Fruit fly (Drosophila melanogaster) whole organism, embryonic: Measurements from ENCODE around the gene CG46463.

Source experiments
- Bdp1 ChIP-seq: fragments of 200-800 bp; sonication (Bioruptor generic); optimal IDR thresholded peaks from 3 replicates; lab custom pipeline; 2016; ENCODE audit warnings: missing biosample characterization, missing genetic modification characterization
- CG10366 ChIP-seq: fragments of 200-800 bp; sonication (Bioruptor generic); IDR thresholded peaks from 2 replicates; pipeline ENCODE4 v1.3.6; 2022; ENCODE audit warnings: missing biosample characterization, missing genetic modification characterization
- CG10543 ChIP-seq: fragments of 200-800 bp; sonication (Bioruptor generic); optimal IDR thresholded peaks from 3 replicates; lab custom pipeline; 2017; ENCODE audit warnings: missing biosample characterization, mild to moderate bottlenecking, missing genetic modification characterization, moderate library complexity
- CG11247 ChIP-seq: fragments of 200-800 bp; sonication (Bioruptor generic); IDR thresholded peaks from 2 replicates; pipeline ENCODE4 v1.3.6; 2022; ENCODE audit warnings: missing biosample characterization, missing genetic modification characterization
- CG11398 ChIP-seq: fragments of 200-800 bp; sonication (Bioruptor generic); optimal IDR thresholded peaks from 2 replicates; lab custom pipeline; 2016; ENCODE audit warnings: missing biosample characterization, missing genetic modification characterization
- CG11456 ChIP-seq: fragments of 200-800 bp; sonication (Bioruptor generic); IDR thresholded peaks from 3 replicates; pipeline ENCODE4 v1.3.6; 2022; ENCODE audit warnings: missing biosample characterization, missing genetic modification characterization
- CG13296 ChIP-seq: fragments of 200-800 bp; sonication (Bioruptor generic); optimal IDR thresholded peaks from 3 replicates; lab custom pipeline; 2018; ENCODE audit warnings: missing biosample characterization, mild to moderate bottlenecking, missing genetic modification characterization
- CG17912 ChIP-seq: fragments of 200-800 bp; sonication (Bioruptor generic); optimal IDR thresholded peaks from 2 replicates; lab custom pipeline; 2018; ENCODE audit warnings: missing biosample characterization, mild to moderate bottlenecking, missing genetic modification characterization
- CG2889 ChIP-seq: fragments of 200-800 bp; sonication (Bioruptor generic); IDR thresholded peaks from 3 replicates; pipeline ENCODE4 v1.3.6; 2022; ENCODE audit warnings: missing biosample characterization, missing genetic modification characterization
- CG30403 ChIP-seq: fragments of 200-800 bp; sonication (Bioruptor generic); optimal IDR thresholded peaks from 3 replicates; lab custom pipeline; 2016; ENCODE audit warnings: missing biosample characterization, missing genetic modification characterization
- CG3847 ChIP-seq: fragments of 200-800 bp; sonication (Bioruptor generic); IDR thresholded peaks from 2 replicates; pipeline ENCODE4 v1.3.6; 2022; ENCODE audit warnings: missing biosample characterization, missing genetic modification characterization
- CG6254 ChIP-seq: fragments of 200-800 bp; sonication (Bioruptor generic); optimal IDR thresholded peaks from 3 replicates; lab custom pipeline; 2017; ENCODE audit warnings: mild to moderate bottlenecking, missing biosample characterization, missing genetic modification reagents, missing genetic modification characterization
- CG6683 ChIP-seq: fragments of 200-800 bp; sonication (Bioruptor generic); optimal IDR thresholded peaks from 2 replicates; lab custom pipeline; 2017; ENCODE audit warnings: missing biosample characterization, mild to moderate bottlenecking, missing genetic modification characterization, missing genetic modification reagents
- CG6765 ChIP-seq: fragments of 200-800 bp; sonication (Bioruptor generic); optimal IDR thresholded peaks from 3 replicates; lab custom pipeline; 2017; ENCODE audit warnings: missing biosample characterization, mild to moderate bottlenecking, missing genetic modification characterization
- CG6791 ChIP-seq: fragments of 200-800 bp; sonication (Bioruptor generic); IDR thresholded peaks from 3 replicates; pipeline ENCODE4 v1.3.6; 2022; ENCODE audit warnings: missing biosample characterization, missing genetic modification characterization; ENCODE audit not compliant: partially characterized antibody
- CG7963 ChIP-seq: fragments of 200-800 bp; sonication (Bioruptor generic); IDR thresholded peaks from 3 replicates; pipeline ENCODE4 v1.3.6; 2022; ENCODE audit warnings: missing biosample characterization, missing genetic modification characterization; ENCODE audit not compliant: partially characterized antibody
- CHES-1-like ChIP-seq: fragments of 200-800 bp; sonication (Bioruptor generic); optimal IDR thresholded peaks from 2 replicates; lab custom pipeline; 2016; ENCODE audit warnings: missing biosample characterization, missing genetic modification characterization
- Dad ChIP-seq: fragments of 200-800 bp; sonication (Bioruptor generic); optimal IDR thresholded peaks from 3 replicates; lab custom pipeline; 2016; ENCODE audit warnings: missing biosample characterization, missing genetic modification characterization
- E2f2 ChIP-seq: fragments of 200-800 bp; sonication (Bioruptor generic); IDR thresholded peaks from 2 replicates; pipeline ENCODE4 v1.3.6; 2022; ENCODE audit warnings: missing biosample characterization, missing genetic modification characterization
- Ets65A ChIP-seq: fragments of 200-800 bp; sonication (Bioruptor generic); peaks from one replicate; lab custom pipeline; 2016; ENCODE audit warnings: missing biosample characterization, missing genetic modification characterization
- H15 ChIP-seq: fragments of 200-800 bp; sonication (Bioruptor generic); IDR thresholded peaks from 3 replicates; pipeline ENCODE4 v1.3.6; 2022; ENCODE audit warnings: missing biosample characterization, missing genetic modification characterization
- Hey ChIP-seq: fragments of 200-800 bp; sonication (Bioruptor generic); optimal IDR thresholded peaks from 3 replicates; lab custom pipeline; 2018; ENCODE audit warnings: missing biosample characterization, mild to moderate bottlenecking, missing genetic modification characterization
- Jarid2 ChIP-seq: fragments of 200-800 bp; sonication (Bioruptor generic); optimal IDR thresholded peaks from 3 replicates; lab custom pipeline; 2017; ENCODE audit warnings: mild to moderate bottlenecking, missing biosample characterization, missing genetic modification reagents, missing genetic modification characterization
- Lhr ChIP-seq: fragments of 200-800 bp; sonication (Bioruptor generic); optimal IDR thresholded peaks from 3 replicates; lab custom pipeline; 2017; ENCODE audit warnings: mild to moderate bottlenecking, missing biosample characterization, missing genetic modification reagents, missing genetic modification characterization
- Lim3 ChIP-seq: fragments of 200-800 bp; sonication (Bioruptor generic); IDR thresholded peaks from 2 replicates; pipeline ENCODE4 v1.3.6; 2022; ENCODE audit warnings: missing biosample characterization, missing genetic modification characterization
- NC2β ChIP-seq: fragments of 200-800 bp; sonication (Bioruptor generic); optimal IDR thresholded peaks from 2 replicates; lab custom pipeline; 2016; ENCODE audit warnings: missing biosample characterization, missing genetic modification characterization
- Nf-YC ChIP-seq: fragments of 200-800 bp; optimal IDR thresholded peaks from 3 replicates; lab custom pipeline; 2019; ENCODE audit warnings: missing biosample characterization, mild to moderate bottlenecking, missing genetic modification characterization, moderate library complexity
- Oaz ChIP-seq: fragments of 200-800 bp; sonication (Bioruptor generic); IDR thresholded peaks from 2 replicates; pipeline ENCODE4 v1.3.6; 2022; ENCODE audit warnings: missing biosample characterization, missing genetic modification characterization
- PHDP ChIP-seq: fragments of 200-800 bp; sonication (Bioruptor generic); optimal IDR thresholded peaks from 3 replicates; lab custom pipeline; 2018; ENCODE audit warnings: missing biosample characterization, mild to moderate bottlenecking, missing genetic modification characterization, moderate library complexity
- Ravus ChIP-seq: fragments of 200-800 bp; sonication (Bioruptor generic); IDR thresholded peaks from 2 replicates; pipeline ENCODE4 v1.3.6; 2022; ENCODE audit warnings: missing biosample characterization, missing genetic modification characterization
- Stat92E ChIP-seq, 3 experiments: fragments of >200 bp in 2 of 3; fragments of 200-800 bp in 1 of 3; sonication (Bioruptor generic) in 1 of 3; optimal IDR thresholded peaks; 2 replicates each; lab custom pipeline; 2017 to 2019; ENCODE audit warnings: missing biosample characterization in 3 of 3, missing genetic modification characterization in 3 of 3, mild to moderate bottlenecking in 1 of 3, moderate library complexity in 1 of 3
- Xrp1 ChIP-seq: fragments of 200-800 bp; sonication (Bioruptor generic); IDR thresholded peaks from 2 replicates; pipeline ENCODE4 v1.3.6; 2022; ENCODE audit warnings: missing biosample characterization, missing genetic modification characterization
- ab ChIP-seq: fragments of 200-800 bp; sonication (Bioruptor generic); optimal IDR thresholded peaks from 2 replicates; lab custom pipeline; 2016; ENCODE audit warnings: missing biosample characterization, missing genetic modification characterization
- caup ChIP-seq: fragments of 200-800 bp; sonication (Bioruptor generic); optimal IDR thresholded peaks from 3 replicates; lab custom pipeline; 2017; ENCODE audit warnings: missing biosample characterization, mild to moderate bottlenecking, missing genetic modification characterization, moderate library complexity; ENCODE audit not compliant: severe bottlenecking
- ci ChIP-seq: fragments of 200-800 bp; sonication (Bioruptor generic); IDR thresholded peaks from 3 replicates; pipeline ENCODE4 v1.3.6; 2022; ENCODE audit warnings: missing biosample characterization, missing genetic modification characterization
- da ChIP-seq: fragments of 200-800 bp; sonication (Bioruptor generic); optimal IDR thresholded peaks from 2 replicates; lab custom pipeline; 2016; ENCODE audit warnings: missing biosample characterization, missing genetic modification characterization
- fd102C ChIP-seq: fragments of 200-800 bp; sonication (Bioruptor generic); optimal IDR thresholded peaks from 2 replicates; lab custom pipeline; 2018; ENCODE audit warnings: missing biosample characterization, mild to moderate bottlenecking, missing genetic modification characterization, moderate library complexity
- gcm2 ChIP-seq: fragments of 200-800 bp; sonication (Bioruptor generic); optimal IDR thresholded peaks from 2 replicates; lab custom pipeline; 2016; ENCODE audit warnings: missing biosample characterization, missing genetic modification characterization
- lilli ChIP-seq: fragments of 200-800 bp; sonication (Bioruptor generic); optimal IDR thresholded peaks from 3 replicates; lab custom pipeline; 2016; ENCODE audit warnings: missing biosample characterization, missing genetic modification characterization
- mld ChIP-seq: fragments of 200-800 bp; sonication (Bioruptor generic); IDR thresholded peaks from 3 replicates; pipeline ENCODE4 v1.3.6; 2022; ENCODE audit warnings: missing biosample characterization, missing genetic modification characterization; ENCODE audit not compliant: partially characterized antibody
- oc ChIP-seq: fragments of 200-800 bp; sonication (Bioruptor generic); optimal IDR thresholded peaks from 2 replicates; lab custom pipeline; 2018; ENCODE audit warnings: missing biosample characterization, mild to moderate bottlenecking, missing genetic modification characterization, moderate library complexity
- org-1 ChIP-seq: fragments of 200-800 bp; sonication (Bioruptor generic); optimal IDR thresholded peaks from 2 replicates; lab custom pipeline; 2017; ENCODE audit warnings: missing biosample characterization, missing genetic modification characterization
- pita ChIP-seq: fragments of 200-800 bp; sonication (Bioruptor generic); optimal IDR thresholded peaks from 2 replicates; lab custom pipeline; 2017; ENCODE audit warnings: missing biosample characterization, mild to moderate bottlenecking, missing genetic modification characterization
- pnt ChIP-seq: fragments of 200-800 bp; sonication (Bioruptor generic); optimal IDR thresholded peaks from 3 replicates; lab custom pipeline; 2016; ENCODE audit warnings: missing biosample characterization, missing genetic modification characterization
- ro ChIP-seq: fragments of 200-800 bp; sonication (Bioruptor generic); IDR thresholded peaks from 2 replicates; pipeline ENCODE4 v1.3.6; 2022; ENCODE audit warnings: missing biosample characterization, missing genetic modification characterization
- tin ChIP-seq: fragments of 200-800 bp; sonication (Bioruptor generic); optimal IDR thresholded peaks from 3 replicates; lab custom pipeline; 2016; ENCODE audit warnings: missing biosample characterization, missing genetic modification characterization
- tup ChIP-seq: fragments of 200-800 bp; sonication (Bioruptor generic); optimal IDR thresholded peaks from 2 replicates; lab custom pipeline; 2016; ENCODE audit warnings: missing biosample characterization, mild to moderate bottlenecking, missing genetic modification characterization, moderate library complexity
- vfl ChIP-seq: fragments of 200-800 bp; sonication (Bioruptor generic); optimal IDR thresholded peaks from 2 replicates; lab custom pipeline; 2016; ENCODE audit warnings: missing biosample characterization, missing genetic modification characterization
- wdn ChIP-seq: fragments of 200-800 bp; sonication (Bioruptor generic); IDR thresholded peaks from 2 replicates; pipeline ENCODE4 v1.3.6; 2022; ENCODE audit warnings: missing biosample characterization, missing genetic modification characterization

Gene CG46463

DNA sequence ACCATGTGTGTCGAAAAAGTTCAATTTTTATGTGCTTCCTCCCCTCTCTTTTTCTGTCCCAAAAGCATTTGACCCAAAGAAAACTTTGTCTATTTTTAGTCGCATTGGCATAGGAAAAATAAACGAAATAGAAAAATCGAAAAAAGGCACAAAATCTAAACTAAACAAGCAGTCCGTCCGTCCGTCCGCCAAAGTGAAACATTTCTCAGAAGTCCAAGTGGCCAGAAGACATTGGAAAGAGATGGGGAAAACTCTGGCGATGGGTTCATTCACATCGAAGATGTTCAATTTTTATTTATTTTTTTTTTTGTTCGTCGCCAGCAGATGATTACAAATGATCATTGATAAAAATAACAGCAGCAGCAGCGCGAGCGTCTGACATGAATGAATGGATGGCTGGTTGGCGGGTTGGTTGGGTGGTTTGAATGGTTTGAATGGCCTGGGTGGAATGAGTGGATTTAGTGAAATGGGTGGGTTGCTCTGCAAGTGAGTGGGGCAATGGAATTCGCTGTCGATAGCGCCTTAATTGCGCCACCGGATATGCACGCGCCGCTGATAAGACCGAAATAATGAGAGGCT, 13.1 kb upstream of the CG46463 start (continued):
- TF ChIP-seq Hey (tag; lab: Kevin White, UChicago) (peak; percentile 4), CG10543 (peak; percentile 2), Bdp1 (GFP tag; lab: Kevin White, UChicago) (no peak)

DNA sequence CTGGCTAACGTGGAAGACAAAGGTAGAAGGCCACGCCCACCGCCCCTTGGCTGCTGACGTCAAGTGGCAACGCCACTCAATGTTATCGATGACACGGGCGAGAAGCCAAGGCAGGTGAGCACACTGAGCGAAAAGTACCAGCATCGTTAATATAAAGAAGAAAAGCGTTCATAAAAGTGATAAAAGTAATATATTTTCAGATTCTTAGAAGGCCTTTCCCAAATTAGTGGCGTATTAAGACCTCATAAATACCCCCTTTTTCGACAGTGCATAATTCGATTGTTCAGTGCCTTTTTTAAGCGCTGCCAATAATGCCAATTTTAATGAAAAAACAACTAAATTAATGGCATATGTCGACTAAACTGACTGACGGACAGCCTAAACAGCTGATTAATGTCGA, 11.4 kb upstream of the CG46463 start:
- no peak for TF ChIP-seq oc (tag; lab: Kevin White, UChicago)
- no peak for TF ChIP-seq caup (GFP tag; lab: Kevin White, UChicago)
- no peak for TF ChIP-seq Ravus
- TF ChIP-seq CG10366 (GFP tag; lab: Robert Waterston, UW), result peak; percentile 52
- no peak for TF ChIP-seq Dad (GFP tag; lab: Kevin White, UChicago)
- no peak for TF ChIP-seq tup
- TF ChIP-seq Ets65A (GFP tag; lab: Kevin White, UChicago), result no peak
- no peak for TF ChIP-seq CG7963 (GFP tag; lab: Robert Waterston, UW)
- TF ChIP-seq ci (GFP tag; lab: Robert Waterston, UW), result peak; percentile 70; the same call in 2 of the 3 replicates
- no peak for TF ChIP-seq CG6765 (GFP tag; lab: Kevin White, UChicago)
- no peak for TF ChIP-seq Nf-YC (tag; lab: Kevin White, UChicago)
- TF ChIP-seq CG2889, result 0 out of 3 replicates have a peak, but pooled peaks have one; percentile 16
- no peak for TF ChIP-seq wdn (GFP tag; lab: Robert Waterston, UW)
- TF ChIP-seq CG13296 (GFP tag; lab: Kevin White, UChicago), result no peak
- no peak for TF ChIP-seq pita (GFP tag; lab: Kevin White, UChicago)
- TF ChIP-seq fd102C (GFP tag; lab: Kevin White, UChicago), result no peak
- TF ChIP-seq da (GFP tag; lab: Kevin White, UChicago), result no peak
- no peak for TF ChIP-seq mld (GFP tag; lab: Robert Waterston, UW)
- no peak for TF ChIP-seq CG11398 (GFP tag; lab: Kevin White, UChicago)
- TF ChIP-seq NC2β, result no peak
- TF ChIP-seq ro (GFP tag; lab: Robert Waterston, UW), result no peak
- TF ChIP-seq vfl (GFP tag; lab: Kevin White, UChicago), result no peak
- peak; percentile 48 for TF ChIP-seq PHDP
- TF ChIP-seq CHES-1-like (GFP tag; lab: Kevin White, UChicago), result peak; percentile 19
- TF ChIP-seq CG6683 (GFP tag; lab: Kevin White, UChicago), result no peak
- TF ChIP-seq Lim3 (GFP tag; lab: Robert Waterston, UW), result 0 out of 2 replicates have a peak, but pooled peaks have one; percentile 11
- TF ChIP-seq Oaz (GFP tag; lab: Robert Waterston, UW), result 0 out of 2 replicates have a peak, but pooled peaks have one; percentile 31
- TF ChIP-seq ab (GFP tag; lab: Kevin White, UChicago), result no peak
- no peak for TF ChIP-seq Xrp1 (GFP tag; lab: Robert Waterston, UW)
- no peak for TF ChIP-seq CG6791 (GFP tag; lab: Robert Waterston, UW)
- TF ChIP-seq CG17912 (GFP tag; lab: Kevin White, UChicago), result no peak
- TF ChIP-seq E2f2 (GFP tag; lab: Robert Waterston, UW), result no peak; the same call in 1 of the 2 replicates
- no peak for TF ChIP-seq Stat92E (GFP tag; optimal IDR thresholded peaks at IDR 0.05; lab: Kevin White, UChicago)
- no peak for TF ChIP-seq H15 (GFP tag; lab: Robert Waterston, UW)
- peak; percentile 41 for TF ChIP-seq lilli (GFP tag; lab: Kevin White, UChicago)
- TF ChIP-seq CG3847, result peak; percentile 52
- no peak for TF ChIP-seq CG11456 (GFP tag; lab: Robert Waterston, UW)
- peak; percentile 39 for TF ChIP-seq CG30403 (GFP tag; lab: Kevin White, UChicago)
- TF ChIP-seq org-1, result peak; percentile 32
- no peak for TF ChIP-seq CG6254 (GFP tag; lab: Kevin White, UChicago)
- TF ChIP-seq gcm2, result no peak
- no peak for TF ChIP-seq Lhr (GFP tag; lab: Kevin White, UChicago)
- TF ChIP-seq pnt, result peak; percentile 19
- TF ChIP-seq tin (GFP tag; lab: Kevin White, UChicago), result no peak
- TF ChIP-seq CG11247 (GFP tag; lab: Robert Waterston, UW), result no peak
- TF ChIP-seq Jarid2 (GFP tag; lab: Kevin White, UChicago), result no peak
